Worm (Caenorhabditis elegans) whole organism, late embryonic: ENCODE results near the gene Y42A5A.5.

Experiments used
- C38D4.7 ChIP-seq: fragments of 200-800 bp; sonication (Bioruptor generic); optimal IDR thresholded peaks from 2 replicates; lab custom pipeline; 2018; ENCODE audit warnings: mild to moderate bottlenecking, missing genetic modification characterization, moderate library complexity, missing compliant biosample characterization
- ama-1 ChIP-seq: fragments of 150-350 bp; optimal IDR thresholded peaks from 2 replicates; lab custom pipeline; 2014
- ceh-24 ChIP-seq: sonication (generic microtip); optimal IDR thresholded peaks from 2 replicates; lab custom pipeline; 2016; ENCODE audit warnings: mild to moderate bottlenecking, missing genetic modification characterization, missing compliant biosample characterization
- ceh-45 ChIP-seq: fragments of 200-800 bp; sonication (Bioruptor generic); IDR thresholded peaks from 2 replicates; pipeline ENCODE4 v1.3.6; 2022; ENCODE audit warnings: missing genetic modification reagents, missing genetic modification characterization, missing compliant biosample characterization
- hlh-15 ChIP-seq: sonication (generic microtip); optimal IDR thresholded peaks from 2 replicates; lab custom pipeline; 2016; ENCODE audit warnings: missing genetic modification characterization, missing compliant biosample characterization
- hlh-30 ChIP-seq: sonication (generic microtip); optimal IDR thresholded peaks from 2 replicates; lab custom pipeline; 2017; ENCODE audit warnings: antibody characterized with exemption, missing genetic modification characterization, missing compliant biosample characterization; ENCODE audit not compliant: insufficient read depth
- hlh-8 ChIP-seq: sonication (generic microtip); optimal IDR thresholded peaks from 2 replicates; lab custom pipeline; 2016; ENCODE audit warnings: missing genotype, missing genetic modification characterization, missing compliant biosample characterization
- nfya-1 ChIP-seq: sonication (generic microtip); optimal IDR thresholded peaks from 2 replicates; lab custom pipeline; 2017; ENCODE audit warnings: missing genetic modification characterization, mild to moderate bottlenecking, missing compliant biosample characterization, antibody characterized with exemption, moderate library complexity
- nhr-11 ChIP-seq: fragments of 150-350 bp; optimal IDR thresholded peaks from 2 replicates; lab custom pipeline; 2014; ENCODE audit warnings: missing biosample characterization, missing genetic modification characterization
- pag-3 ChIP-seq: sonication (generic microtip); optimal IDR thresholded peaks from 2 replicates; lab custom pipeline; 2016; ENCODE audit warnings: missing compliant biosample characterization, missing genetic modification characterization, borderline replicate concordance
- pat-9 ChIP-seq: fragments of 200-800 bp; sonication (Bioruptor generic); optimal IDR thresholded peaks from 2 replicates; lab custom pipeline; 2018; ENCODE audit warnings: mild to moderate bottlenecking, missing genetic modification characterization, moderate library complexity, missing compliant biosample characterization
- pqm-1 ChIP-seq: sonication (generic microtip); optimal IDR thresholded peaks from 2 replicates; lab custom pipeline; 2016; ENCODE audit warnings: missing genetic modification characterization, missing compliant biosample characterization
- sox-4 ChIP-seq: sonication (generic microtip); optimal IDR thresholded peaks from 2 replicates; lab custom pipeline; 2017; ENCODE audit warnings: mild to moderate bottlenecking, missing genetic modification characterization, inconsistent platforms, missing compliant biosample characterization
- tbx-2 ChIP-seq: sonication (generic microtip); optimal IDR thresholded peaks from 2 replicates; lab custom pipeline; 2016; ENCODE audit warnings: missing genetic modification characterization, missing compliant biosample characterization

DNA sequence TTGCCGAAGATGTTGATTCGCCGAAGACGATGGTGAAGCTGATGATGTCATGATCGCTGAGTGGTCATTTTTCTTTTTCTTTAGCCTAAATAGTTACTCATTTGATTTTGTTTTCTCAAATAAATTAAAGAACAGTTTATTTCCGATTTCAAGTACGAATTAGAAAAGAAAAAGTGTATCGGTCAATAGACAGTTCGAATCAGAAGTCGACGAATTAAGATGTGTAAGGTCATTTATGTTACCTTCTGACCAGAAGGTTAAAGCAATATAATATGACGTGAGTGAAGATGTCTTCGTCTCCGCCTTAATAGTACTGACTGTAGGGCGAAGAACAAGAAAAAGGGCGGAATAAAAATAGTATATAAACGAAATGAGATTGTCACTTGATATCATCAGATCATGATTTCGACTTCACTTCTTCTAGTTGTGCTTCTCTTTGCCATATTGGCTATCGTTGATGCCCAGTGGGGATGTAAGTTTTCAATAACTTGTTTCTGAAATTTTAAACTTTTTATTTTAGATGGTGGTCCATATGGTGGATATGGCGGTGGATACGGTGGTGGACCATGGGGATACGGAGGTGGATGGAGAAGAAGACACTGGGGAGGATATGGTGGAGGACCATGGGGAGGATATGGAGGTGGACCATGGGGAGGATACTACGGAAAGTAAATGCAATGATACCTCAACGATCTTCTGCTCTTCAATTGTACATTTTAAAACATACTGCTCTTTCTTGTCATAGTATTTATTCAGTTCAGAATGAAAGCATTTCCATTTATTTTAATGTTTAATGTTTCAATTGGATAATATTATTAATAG is 37.6 kb upstream of the Y42A5A.5 start, which contains the start of the genes T19C4.24 and nlp-33:
- TF ChIP-seq C38D4.7 (GFP tag; lab: Kevin White, UChicago) = no peak
- TF ChIP-seq ama-1 (lab: Kevin White, UChicago) = no peak
- no peak for TF ChIP-seq ceh-24
- no peak for TF ChIP-seq hlh-8 (tag; lab: Kevin White, UChicago)
- no peak for TF ChIP-seq nfya-1
- no peak for TF ChIP-seq tbx-2
- no peak for TF ChIP-seq ceh-45
- no peak for TF ChIP-seq pat-9 (tag; lab: Kevin White, UChicago)
- no peak for TF ChIP-seq pqm-1 (tag; lab: Kevin White, UChicago)
- TF ChIP-seq nhr-11 (tag; lab: Kevin White, UChicago) = no peak
- no peak for TF ChIP-seq hlh-30 (tag; lab: Kevin White, UChicago)
- TF ChIP-seq hlh-15 = no peak
- no peak for TF ChIP-seq pag-3 (tag; lab: Kevin White, UChicago)
- no peak for TF ChIP-seq sox-4
